Worm (Caenorhabditis elegans) whole organism, L1 larva: ENCODE results near the gene T27E4.1.

ENCODE experiments used
- C04F5.9 ChIP-seq: sonication (generic microtip); optimal IDR thresholded peaks from 2 replicates; lab custom pipeline; 2016; ENCODE audit warnings: missing genetic modification characterization, missing compliant biosample characterization
- Y116A8C.19 ChIP-seq: sonication (generic microtip); optimal IDR thresholded peaks from 2 replicates; lab custom pipeline; 2016; ENCODE audit warnings: missing compliant biosample characterization, missing genetic modification characterization, borderline replicate concordance
- aha-1 ChIP-seq: fragments of 150-350 bp; optimal IDR thresholded peaks from 2 replicates; lab custom pipeline; 2014; ENCODE audit warnings: missing biosample characterization, missing genetic modification characterization
- alr-1 ChIP-seq: fragments of 200-800 bp; sonication (Bioruptor generic); optimal IDR thresholded peaks from 2 replicates; lab custom pipeline; 2018; ENCODE audit warnings: borderline replicate concordance, mild to moderate bottlenecking, missing genetic modification characterization, missing compliant biosample characterization
- ceh-63 ChIP-seq: fragments of 200-800 bp; sonication (Bioruptor generic); optimal IDR thresholded peaks from 2 replicates; lab custom pipeline; 2018; ENCODE audit warnings: mild to moderate bottlenecking, missing genetic modification characterization, missing compliant biosample characterization
- ceh-8 ChIP-seq: fragments of 200-800 bp; sonication (Bioruptor generic); optimal IDR thresholded peaks from 2 replicates; lab custom pipeline; 2018; ENCODE audit warnings: mild to moderate bottlenecking, missing genetic modification characterization, moderate library complexity, missing compliant biosample characterization
- ceh-88 ChIP-seq: fragments of 200-800 bp; sonication (Bioruptor generic); IDR thresholded peaks from 2 replicates; pipeline ENCODE4 v1.3.6; 2022; ENCODE audit warnings: missing genetic modification characterization, missing compliant biosample characterization
- dpl-1 ChIP-seq, 3 experiments: fragments of 150-350 bp in 2 of 3; sonication (generic microtip) in 1 of 3; optimal IDR thresholded peaks; 2 replicates each; lab custom pipeline; 2014 to 2017; ENCODE audit warnings: missing biosample characterization in 3 of 3, missing genetic modification characterization in 3 of 3, missing genetic modification reagents in 3 of 3
- dsc-1 ChIP-seq: sonication (generic microtip); optimal IDR thresholded peaks from 2 replicates; lab custom pipeline; 2016; ENCODE audit warnings: mild to moderate bottlenecking, missing genetic modification characterization, missing compliant biosample characterization
- efl-1 ChIP-seq, 4 experiments: fragments of 150-350 bp; optimal IDR thresholded peaks in 3 of 4; peaks in 1 of 4; 1 replicate in 1 of 4; 2 replicates in 3 of 4; lab custom pipeline; 2014; ENCODE audit warnings: missing biosample characterization in 2 of 4, missing genetic modification characterization in 2 of 4, missing genetic modification reagents in 2 of 4
- egl-13 ChIP-seq: sonication (generic microtip); optimal IDR thresholded peaks from 2 replicates; lab custom pipeline; 2016; ENCODE audit warnings: missing genotype, missing genetic modification reagents, missing genetic modification characterization, missing compliant biosample characterization
- egl-27 ChIP-seq, 2 experiments: fragments of 150-350 bp in 1 of 2; sonication (generic microtip); optimal IDR thresholded peaks; 3 replicates each; lab custom pipeline; 2017 to 2018; ENCODE audit warnings: missing biosample characterization in 2 of 2, missing genetic modification characterization in 2 of 2, missing genetic modification reagents in 2 of 2
- fkh-8 ChIP-seq: sonication (generic microtip); optimal IDR thresholded peaks from 2 replicates; lab custom pipeline; 2016; ENCODE audit warnings: mild to moderate bottlenecking, missing genetic modification characterization, missing compliant biosample characterization
- grh-1 ChIP-seq: fragments of 200-800 bp; sonication (Bioruptor generic); IDR thresholded peaks from 2 replicates; pipeline ENCODE4 v1.3.6; 2022; ENCODE audit warnings: missing genetic modification reagents, missing genetic modification characterization, missing compliant biosample characterization
- hlh-17 ChIP-seq: fragments of 200-800 bp; sonication (Bioruptor generic); optimal IDR thresholded peaks from 2 replicates; lab custom pipeline; 2018; ENCODE audit warnings: missing genetic modification characterization, mild to moderate bottlenecking, missing compliant biosample characterization, moderate library complexity, borderline replicate concordance
- hlh-4 ChIP-seq: sonication (generic microtip); optimal IDR thresholded peaks from 2 replicates; lab custom pipeline; 2016; ENCODE audit warnings: mild to moderate bottlenecking, missing genetic modification characterization, missing compliant biosample characterization
- irx-1 ChIP-seq: sonication (generic microtip); optimal IDR thresholded peaks from 2 replicates; lab custom pipeline; 2016; ENCODE audit warnings: missing genetic modification characterization, missing compliant biosample characterization
- lin-13 ChIP-seq: fragments of 150-350 bp; optimal IDR thresholded peaks from 2 replicates; lab custom pipeline; 2014; ENCODE audit warnings: missing biosample characterization, missing genetic modification reagents, missing genetic modification characterization
- lin-15B ChIP-seq: fragments of 150-350 bp; sonication (generic microtip); optimal IDR thresholded peaks from 3 replicates; lab custom pipeline; 2014; ENCODE audit warnings: missing biosample characterization, missing genetic modification characterization
- lin-35 ChIP-seq, 2 experiments: fragments of 150-350 bp; optimal IDR thresholded peaks; 2 replicates each; lab custom pipeline; 2014; ENCODE audit warnings: missing biosample characterization in 2 of 2, missing genetic modification characterization in 2 of 2, missing genetic modification reagents in 2 of 2
- lin-39 ChIP-seq: fragments of 150-350 bp; optimal IDR thresholded peaks from 2 replicates; lab custom pipeline; 2014; ENCODE audit warnings: missing biosample characterization, missing genetic modification reagents, missing genetic modification characterization
- lir-3 ChIP-seq: sonication (generic microtip); optimal IDR thresholded peaks from 2 replicates; lab custom pipeline; 2016; ENCODE audit warnings: mild to moderate bottlenecking, missing genetic modification characterization, moderate library complexity, missing compliant biosample characterization; ENCODE audit not compliant: poor library complexity
- lsy-2 ChIP-seq, 2 experiments: fragments of 150-350 bp; optimal IDR thresholded peaks; 2 replicates each; lab custom pipeline; 2014; ENCODE audit warnings: missing biosample characterization in 2 of 2, missing genetic modification characterization in 2 of 2
- mab-9 ChIP-seq: fragments of 200-800 bp; sonication (Bioruptor generic); IDR thresholded peaks from 2 replicates; pipeline ENCODE4 v1.3.6; 2022; ENCODE audit warnings: missing genetic modification reagents, missing genetic modification characterization, missing compliant biosample characterization
- mdl-1 ChIP-seq, 2 experiments: fragments of 150-350 bp; optimal IDR thresholded peaks; 2 replicates each; lab custom pipeline; 2014 to 2017; ENCODE audit warnings: missing biosample characterization in 2 of 2, missing genetic modification characterization in 2 of 2, inconsistent platforms in 1 of 2
- mef-2 ChIP-seq: fragments of 150-350 bp; optimal IDR thresholded peaks from 2 replicates; lab custom pipeline; 2014; ENCODE audit warnings: missing biosample characterization, missing genetic modification characterization
- mep-1 ChIP-seq: fragments of 150-350 bp; optimal IDR thresholded peaks from 2 replicates; lab custom pipeline; 2014; ENCODE audit warnings: missing biosample characterization, missing genetic modification characterization
- nhr-11 ChIP-seq: fragments of 150-350 bp; optimal IDR thresholded peaks from 2 replicates; lab custom pipeline; 2014; ENCODE audit warnings: missing biosample characterization, missing genetic modification characterization
- nhr-12 ChIP-seq: sonication (generic microtip); optimal IDR thresholded peaks from 2 replicates; lab custom pipeline; 2017; ENCODE audit warnings: missing biosample characterization, missing genetic modification characterization
- nhr-19 ChIP-seq: fragments of 200-800 bp; sonication (Bioruptor generic); conservative IDR thresholded peaks from 2 replicates; pipeline ENCODE4 v1.3.6; 2022; ENCODE audit warnings: missing genetic modification characterization, missing compliant biosample characterization
- nhr-20 ChIP-seq: sonication (generic microtip); optimal IDR thresholded peaks from 2 replicates; lab custom pipeline; 2016; ENCODE audit warnings: mild to moderate bottlenecking, missing genetic modification characterization, missing compliant biosample characterization
- nhr-47 ChIP-seq: sonication (generic microtip); optimal IDR thresholded peaks from 2 replicates; lab custom pipeline; 2016; ENCODE audit warnings: mild to moderate bottlenecking, missing genetic modification characterization, moderate library complexity, missing compliant biosample characterization
- nhr-77 ChIP-seq: fragments of 150-350 bp; optimal IDR thresholded peaks from 2 replicates; lab custom pipeline; 2014; ENCODE audit warnings: missing biosample characterization, missing genetic modification characterization
- nhr-85 ChIP-seq: sonication (generic microtip); peaks from one replicate; lab custom pipeline; 2016; ENCODE audit warnings: missing genetic modification characterization, inconsistent platforms, missing compliant biosample characterization
- nhr-90 ChIP-seq: sonication (generic microtip); optimal IDR thresholded peaks from 2 replicates; lab custom pipeline; 2016; ENCODE audit warnings: mild to moderate bottlenecking, missing genetic modification characterization, missing compliant biosample characterization; ENCODE audit not compliant: poor library complexity
- pag-3 ChIP-seq: sonication (generic microtip); optimal IDR thresholded peaks from 2 replicates; lab custom pipeline; 2017; ENCODE audit warnings: missing genetic modification characterization, mild to moderate bottlenecking, missing compliant biosample characterization, antibody characterized with exemption, borderline replicate concordance; ENCODE audit not compliant: insufficient read depth
- pax-3 ChIP-seq: fragments of 200-800 bp; sonication (Bioruptor generic); optimal IDR thresholded peaks from 2 replicates; lab custom pipeline; 2018; ENCODE audit warnings: mild to moderate bottlenecking, missing genetic modification characterization, moderate library complexity, missing compliant biosample characterization
- pqm-1 ChIP-seq: sonication (generic microtip); optimal IDR thresholded peaks from 3 replicates; lab custom pipeline; 2017; ENCODE audit warnings: missing biosample characterization, missing genetic modification characterization
- skn-1 ChIP-seq: fragments of 150-350 bp; optimal IDR thresholded peaks from 2 replicates; lab custom pipeline; 2014; ENCODE audit warnings: missing biosample characterization, missing genetic modification characterization
- snpc-4 ChIP-seq: fragments of 150-350 bp; optimal IDR thresholded peaks from 2 replicates; lab custom pipeline; 2014; ENCODE audit warnings: missing biosample characterization, missing genetic modification characterization
- sptf-1 ChIP-seq: fragments of 150-350 bp; optimal IDR thresholded peaks from 2 replicates; lab custom pipeline; 2014; ENCODE audit warnings: missing biosample characterization, missing genetic modification characterization
- swsn-7 ChIP-seq: sonication (generic microtip); optimal IDR thresholded peaks from 2 replicates; lab custom pipeline; 2016; ENCODE audit warnings: missing genetic modification characterization, missing compliant biosample characterization
- tbx-2 ChIP-seq: sonication (generic microtip); optimal IDR thresholded peaks from 2 replicates; lab custom pipeline; 2016; ENCODE audit warnings: missing genetic modification characterization, missing compliant biosample characterization
- unc-98 ChIP-seq: fragments of 200-800 bp; sonication (Bioruptor generic); IDR thresholded peaks from 2 replicates; pipeline ENCODE4 v1.3.6; 2022; ENCODE audit warnings: missing genetic modification characterization, missing compliant biosample characterization
- vab-15 ChIP-seq: sonication (generic microtip); optimal IDR thresholded peaks from 2 replicates; lab custom pipeline; 2017; ENCODE audit warnings: missing genotype, mild to moderate bottlenecking, missing genetic modification characterization, missing compliant biosample characterization
- xbp-1 ChIP-seq: sonication (generic microtip); optimal IDR thresholded peaks from 2 replicates; lab custom pipeline; 2016; ENCODE audit warnings: missing genetic modification characterization, missing compliant biosample characterization
- zip-4 ChIP-seq: fragments of 200-800 bp; sonication (Bioruptor generic); optimal IDR thresholded peaks from 2 replicates; lab custom pipeline; 2018; ENCODE audit warnings: mild to moderate bottlenecking, missing genetic modification characterization, moderate library complexity, missing compliant biosample characterization

The T27E4.1 gene

DNA sequence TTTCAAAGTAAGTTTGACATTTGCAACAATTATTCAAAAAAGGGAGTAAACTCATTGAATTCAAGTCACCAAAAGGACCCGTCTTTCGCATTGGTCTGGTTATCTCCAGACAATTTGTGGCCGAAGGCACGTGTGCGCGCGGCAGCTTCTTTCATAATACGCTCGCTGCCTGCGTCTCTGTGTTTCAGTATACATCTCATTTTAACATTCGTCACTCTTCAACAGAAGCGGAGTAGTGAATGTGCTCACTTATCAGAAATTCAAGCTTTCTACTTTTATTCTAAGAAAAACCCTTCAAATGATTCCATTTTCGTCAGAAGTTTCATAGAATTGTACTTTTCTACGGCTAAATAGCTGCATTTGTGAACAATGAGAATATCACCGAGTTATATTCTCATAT, 36.4 kb downstream of the T27E4.1 start (continued):
- TF ChIP-seq tbx-2 (tag; lab: Kevin White, UChicago) (no peak), sptf-1 (tag; lab: Kevin White, UChicago) (no peak), vab-15 (no peak), pqm-1 (no peak), snpc-4 (tag; lab: Kevin White, UChicago) (peak; percentile 22), lin-13 (GFP tag; lab: Kevin White, UChicago) (no peak), mep-1 (tag; lab: Kevin White, UChicago) (peak; percentile 42), swsn-7 (tag; lab: Kevin White, UChicago) (peak; percentile 65), Y116A8C.19 (tag; lab: Kevin White, UChicago) (no peak), xbp-1 (tag; lab: Kevin White, UChicago) (peak; percentile 64), egl-27 (tag; optimal IDR thresholded peaks at IDR 0.05; lab: Kevin White, UChicago) (no peak), pag-3 (tag; lab: Kevin White, UChicago) (peak; percentile 35), C04F5.9 (tag; lab: Kevin White, UChicago) (no peak), aha-1 (tag; lab: Kevin White, UChicago) (no peak), mef-2 (peak; percentile 87), nhr-12 (tag; lab: Kevin White, UChicago) (no peak), nhr-90 (tag; lab: Kevin White, UChicago) (no peak), lin-35 (GFP tag; optimal IDR thresholded peaks at IDR 0.05; lab: Kevin White, UChicago) (peak in 1 of 2 experiments; percentile 42), nhr-47 (peak; percentile 87), ceh-8 (peak; percentile 9), nhr-20 (tag; lab: Kevin White, UChicago) (peak; percentile 72), hlh-17 (GFP tag; lab: Kevin White, UChicago) (no peak), lin-15B (tag; lab: Kevin White, UChicago) (no peak), mdl-1 (tag; optimal IDR thresholded peaks at IDR 0.05; lab: Kevin White, UChicago) (peak in 1 of 2 experiments; percentile 35), ceh-88 (GFP tag; lab: Robert Waterston, UW) (no peak), skn-1 (tag; lab: Kevin White, UChicago) (peak; percentile 11), fkh-8 (tag; lab: Kevin White, UChicago) (peak; percentile 99), zip-4 (GFP tag; lab: Kevin White, UChicago) (no peak), nhr-19 (peak; percentile 22; the same call in 1 of the 2 replicates), grh-1 (GFP tag; lab: Robert Waterston, UW) (no peak)

DNA sequence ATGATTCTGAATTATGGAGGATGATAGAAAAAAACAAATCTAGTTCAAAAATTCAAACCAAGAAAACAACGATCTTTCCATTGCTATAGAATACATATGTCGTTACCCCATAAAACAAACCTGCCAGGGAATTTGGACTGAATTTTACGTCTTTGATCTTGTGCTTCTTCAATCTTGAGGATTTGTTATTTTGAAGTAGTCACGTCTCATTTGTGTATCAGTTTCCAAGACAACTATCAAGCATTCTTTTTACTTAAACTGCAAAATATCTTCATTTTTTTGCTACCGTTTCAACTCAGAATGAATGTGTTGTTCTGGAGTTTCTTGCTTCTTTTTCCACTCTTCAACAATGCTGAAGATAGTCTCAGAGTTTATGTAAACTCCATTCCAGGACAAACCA, 38.6 kb downstream of the T27E4.1 start, which contains the start of gene F21C10.19:
Gene F21C10.19 (plus strand): TSS at position 301 of the 400 bp plus-strand sequence.
- TF ChIP-seq efl-1 (optimal IDR thresholded peaks at IDR 0.05; lab: Kevin White, UChicago): no peak
- TF ChIP-seq efl-1 (GFP tag; optimal IDR thresholded peaks at IDR 0.05 in 1 of 2; lab: Kevin White, UChicago): peak in 1 of 2 experiments; percentile 60
- no peak for TF ChIP-seq ceh-8
- no peak for TF ChIP-seq irx-1
- TF ChIP-seq dpl-1 (GFP tag; optimal IDR thresholded peaks at IDR 0.05; lab: Kevin White, UChicago): no peak

ce11 chrV:9132043-9132442, 39.9 kb downstream of the T27E4.1 start, which contains the start of gene F21C10.1:
TSS of gene F21C10.1 (plus strand) at chrV:9132343.
- TF ChIP-seq nhr-47 (no peak), ceh-63 (GFP tag; lab: Kevin White, UChicago) (no peak), hlh-4 (tag; lab: Kevin White, UChicago) (no peak)

- TF ChIP-seq alr-1 (tag; lab: Kevin White, UChicago): no peak
- TF ChIP-seq nhr-47: peak; percentile 62
- no peak for TF ChIP-seq nhr-77 (tag; lab: Kevin White, UChicago)
- TF ChIP-seq swsn-7 (tag; lab: Kevin White, UChicago): peak; percentile 3
- TF ChIP-seq nhr-11 (tag; lab: Kevin White, UChicago): peak; percentile 59
- TF ChIP-seq pax-3 (tag; lab: Kevin White, UChicago): peak; percentile 10
- TF ChIP-seq lsy-2 (tag; optimal IDR thresholded peaks at IDR 0.05; lab: Kevin White, UChicago): no peak
- no peak for TF ChIP-seq mab-9 (GFP tag; lab: Robert Waterston, UW)
- no peak for TF ChIP-seq lin-39 (tag; lab: Kevin White, UChicago)
- TF ChIP-seq lir-3 (tag; lab: Kevin White, UChicago): no peak
- no peak for TF ChIP-seq nhr-85 (tag; lab: Kevin White, UChicago)
- no peak for TF ChIP-seq unc-98
- TF ChIP-seq egl-13 (tag; lab: Kevin White, UChicago): no peak
- peak; percentile 29 for TF ChIP-seq dsc-1 (tag; lab: Kevin White, UChicago)
Measured at ce11 chrV:9133950-9134349, 41.8 kb downstream of the T27E4.1 start, which contains the start of gene B0222.1. TSS of gene B0222.1 (plus strand) at chrV:9134255.
